Worm (Caenorhabditis elegans): ENCODE results near the gene nac-2.

nac-2 gene

DNA sequence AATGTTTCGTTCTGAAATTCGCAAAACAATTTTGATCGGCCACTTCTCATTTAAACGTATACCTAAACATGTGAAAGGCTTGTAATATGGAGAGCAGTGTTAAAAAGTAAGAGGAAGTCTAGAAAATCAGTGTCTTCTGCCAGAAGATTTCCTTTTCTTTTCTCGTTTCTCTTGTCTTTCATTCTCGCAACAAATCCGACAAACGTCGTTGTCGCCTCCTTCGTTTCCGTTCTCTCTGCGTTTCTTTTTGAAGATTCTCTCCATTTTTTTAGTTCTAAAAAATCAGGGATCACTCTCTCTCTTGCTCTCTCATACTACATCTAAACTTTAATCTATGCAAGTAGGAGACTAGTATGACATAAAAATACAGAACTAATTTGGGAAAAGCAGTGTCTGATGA is 4.2 kb upstream of the nac-2 start:
- no peak for TF ChIP-seq zip-2 (tag; optimal IDR thresholded peaks at IDR 0.05)
- no peak for TF ChIP-seq daf-8 (GFP tag; IDR thresholded peaks at IDR 0.05)
- TF ChIP-seq vab-7 (GFP tag; IDR thresholded peaks at IDR 0.05): no peak
- TF ChIP-seq lin-1 (GFP tag; IDR thresholded peaks at IDR 0.05): no peak
- TF ChIP-seq aha-1 (tag): peak; percentile 86

DNA sequence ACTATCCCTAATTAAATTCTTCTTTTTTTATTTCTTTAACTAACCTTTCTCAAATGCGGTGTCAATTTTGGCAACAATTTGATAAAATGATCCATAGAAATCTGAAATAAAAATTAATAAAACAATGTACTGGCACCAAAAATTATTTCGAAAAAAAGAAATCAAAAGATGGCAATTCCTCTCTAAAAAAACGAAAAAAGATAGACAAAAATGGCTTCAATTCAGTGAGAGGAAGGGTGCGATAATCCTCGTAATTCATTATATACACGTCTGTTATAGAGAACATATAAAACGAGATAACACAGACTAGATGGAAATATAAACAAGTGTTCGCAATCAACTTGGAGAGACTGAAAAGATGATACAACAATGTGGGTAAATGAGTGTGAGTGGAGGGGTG is 2.7 kb upstream of the nac-2 start, which contains the start of gene R107.2:
Gene R107.2 (minus strand): TSS at position 101 of the 400 bp plus-strand sequence.
- TF ChIP-seq hlh-30 (tag; optimal IDR thresholded peaks at IDR 0.05; ENCODE audit: insufficient read depth): no peak
- peak; percentile 6 for TF ChIP-seq dve-1 (tag; optimal IDR thresholded peaks at IDR 0.05; ENCODE audit: insufficient read depth)
- no peak for TF ChIP-seq daf-16 (GFP tag; optimal IDR thresholded peaks at IDR 0.05)
- peak; percentile 11 for TF ChIP-seq daf-16 (tag; optimal IDR thresholded peaks at IDR 0.05)
- TF ChIP-seq jun-1 (tag; optimal IDR thresholded peaks at IDR 0.05): no peak
- TF ChIP-seq hmg-1.1 (GFP tag; IDR thresholded peaks at IDR 0.05): no peak
- TF ChIP-seq skn-1 (tag; optimal IDR thresholded peaks at IDR 0.05): no peak
- TF ChIP-seq nhr-111 (GFP tag; optimal IDR thresholded peaks at IDR 0.05): no peak
- TF ChIP-seq ZK337.2 (GFP tag; IDR thresholded peaks at IDR 0.05): no peak
- TF ChIP-seq snpc-1.2 (GFP tag; IDR thresholded peaks at IDR 0.05): no peak
- TF ChIP-seq daf-12 (tag; optimal IDR thresholded peaks at IDR 0.05): no peak
- TF ChIP-seq unc-62 (GFP tag; optimal IDR thresholded peaks at IDR 0.05 in 1 of 2): no peak
- TF ChIP-seq unc-62 (tag; optimal IDR thresholded peaks at IDR 0.05): no peak
- TF ChIP-seq Y5F2A.4 (GFP tag; optimal IDR thresholded peaks at IDR 0.05): no peak

DNA sequence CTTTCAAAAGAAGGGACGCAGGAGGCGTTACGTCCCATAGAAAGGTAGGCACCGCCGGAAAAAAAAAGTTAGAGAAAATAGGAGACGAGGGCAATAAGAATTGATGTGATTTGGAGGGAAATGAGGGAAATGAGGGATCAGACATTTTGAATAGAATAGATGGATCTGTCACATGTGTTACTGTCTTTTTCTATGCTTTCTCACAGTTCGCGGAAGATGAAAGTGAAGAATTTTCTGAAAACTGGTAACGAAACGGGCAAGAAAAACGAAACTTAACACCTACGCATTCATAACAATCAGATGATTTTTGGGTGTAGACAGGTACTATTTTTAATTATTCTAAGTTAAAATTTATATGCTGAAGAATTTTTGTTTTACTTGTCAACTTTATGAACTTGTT is 5.4 kb downstream of the nac-2 start, which contains the start of gene R107.9:
Gene R107.9 (plus strand): TSS at position 301 of the 400 bp plus-strand sequence.
- no peak for TF ChIP-seq nhr-48 (tag; optimal IDR thresholded peaks at IDR 0.05)

DNA sequence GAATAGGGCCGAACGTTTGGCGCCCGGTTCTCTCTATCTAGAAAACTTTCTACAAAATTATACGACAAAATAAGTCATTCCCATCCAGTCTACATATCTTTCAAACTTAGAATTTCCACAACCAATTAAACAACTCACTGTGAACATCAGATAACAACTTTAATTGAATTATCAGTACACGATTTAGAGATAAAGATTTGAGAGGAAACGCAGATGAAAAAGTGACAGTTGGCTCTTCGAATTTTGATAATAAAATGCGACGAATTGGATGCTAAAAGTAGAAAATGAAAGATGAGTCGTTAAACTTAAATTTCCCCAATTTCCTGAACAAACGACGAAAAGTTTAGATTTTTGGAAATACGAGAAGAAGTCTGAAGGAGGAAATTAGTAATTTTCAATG is 8.1 kb downstream of the nac-2 start:
- TF ChIP-seq tra-1 (GFP tag; IDR thresholded peaks at IDR 0.05) (0 out of 2 replicates have a peak, but pooled peaks have one; percentile 23), unc-130 (GFP tag; optimal IDR thresholded peaks at IDR 0.05) (no peak), hlh-11 (tag; optimal IDR thresholded peaks at IDR 0.05) (peak; percentile 46), php-3 (GFP tag; IDR thresholded peaks at IDR 0.05) (peak; percentile 87), nhr-28 (tag; optimal IDR thresholded peaks at IDR 0.05) (peak; percentile 46), dmd-6 (GFP tag; IDR thresholded peaks at IDR 0.05) (peak; percentile 53), dve-1 (tag; optimal IDR thresholded peaks at IDR 0.05; ENCODE audit: insufficient read depth) (peak; percentile 83), zip-2 (tag; optimal IDR thresholded peaks at IDR 0.05) (no peak), pqm-1 (tag; optimal IDR thresholded peaks at IDR 0.05) (peak; percentile 88), daf-16 (GFP tag; optimal IDR thresholded peaks at IDR 0.05) (no peak), daf-16 (tag; optimal IDR thresholded peaks at IDR 0.05) (peak; percentile 66)

DNA sequence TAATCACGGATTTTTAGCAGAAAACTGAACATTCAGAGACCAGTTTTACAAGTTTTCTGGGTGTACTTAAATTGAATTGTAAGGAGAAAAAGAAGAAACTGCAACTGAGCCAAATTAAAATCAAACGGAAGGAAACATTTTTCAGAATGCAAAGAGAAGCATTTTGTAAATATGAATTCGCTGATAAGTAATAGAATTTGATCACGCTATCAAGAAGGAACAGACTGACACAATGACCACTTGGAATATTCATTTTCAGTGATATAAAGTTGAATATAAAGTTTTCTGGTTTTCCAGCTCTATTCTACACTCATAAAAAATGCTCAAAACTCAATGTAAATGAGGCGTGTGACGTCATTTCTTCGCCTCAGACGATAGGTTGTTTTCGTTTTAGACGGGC is 9.0 kb downstream of the nac-2 start:
- TF ChIP-seq nhr-77 (tag; optimal IDR thresholded peaks at IDR 0.05) (no peak), dmd-6 (GFP tag; IDR thresholded peaks at IDR 0.05) (0 out of 2 replicates have a peak, but pooled peaks have one; percentile 27)

DNA sequence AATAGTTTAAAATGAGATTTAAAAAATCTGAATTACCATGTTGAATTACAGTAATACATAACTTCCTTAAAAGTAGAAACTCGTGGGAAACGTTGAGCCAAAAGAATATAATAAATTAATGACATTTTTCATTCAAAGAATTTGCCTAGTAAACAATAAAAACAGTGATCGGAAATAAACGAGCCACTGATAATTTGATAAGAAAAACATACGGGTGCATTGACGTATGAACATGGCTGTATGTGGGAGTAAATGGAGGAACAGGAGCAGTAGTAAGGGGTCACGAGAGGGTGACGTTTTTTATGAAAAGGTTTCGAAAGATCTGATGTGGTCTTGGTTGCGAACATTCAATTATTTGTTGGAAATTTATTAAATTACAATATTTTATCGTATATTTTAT is 12.3 kb downstream of the nac-2 start:
- TF ChIP-seq gei-8 (GFP tag; optimal IDR thresholded peaks at IDR 0.05) (no peak), daf-12 (tag; optimal IDR thresholded peaks at IDR 0.05) (no peak), ceh-32 (tag; optimal IDR thresholded peaks at IDR 0.05; ENCODE audit: poor library complexity) (no peak), sdz-12 (GFP tag; optimal IDR thresholded peaks at IDR 0.05) (no peak), daf-8 (GFP tag; IDR thresholded peaks at IDR 0.05) (no peak), nhr-77 (tag; optimal IDR thresholded peaks at IDR 0.05) (peak; percentile 16), spr-1 (tag; optimal IDR thresholded peaks at IDR 0.05) (no peak), nhr-102 (tag; optimal IDR thresholded peaks at IDR 0.05) (no peak), egl-27 (tag; optimal IDR thresholded peaks at IDR 0.05) (no peak), nhr-111 (GFP tag; optimal IDR thresholded peaks at IDR 0.05) (no peak), lin-13 (GFP tag; optimal IDR thresholded peaks at IDR 0.05) (no peak), unc-39 (tag; optimal IDR thresholded peaks at IDR 0.05) (no peak), F37D6.2 (tag; optimal IDR thresholded peaks at IDR 0.05) (no peak), dmd-8 (GFP tag; IDR thresholded peaks at IDR 0.05) (no peak), dmd-6 (GFP tag; IDR thresholded peaks at IDR 0.05) (no peak), zfp-2 (tag; optimal IDR thresholded peaks at IDR 0.05) (no peak), nhr-28 (tag; optimal IDR thresholded peaks at IDR 0.05) (peak; percentile 13), nhr-11 (tag; optimal IDR thresholded peaks at IDR 0.05) (no peak), madf-9 (GFP tag; conservative IDR thresholded peaks at IDR 0.05) (no peak), vab-7 (GFP tag; IDR thresholded peaks at IDR 0.05) (no peak), dmd-9 (GFP tag; IDR thresholded peaks at IDR 0.05) (no peak), skn-1 (tag; optimal IDR thresholded peaks at IDR 0.05) (no peak), jun-1 (tag; optimal IDR thresholded peaks at IDR 0.05) (no peak)
